Worm (Caenorhabditis elegans): Measurements from ENCODE around the gene C54D10.9.

C54D10.9 gene

ce11 chrV:12429039-12429438 is 17.9 kb upstream of the C54D10.9 start, which contains the start of gene C54D10.5:
Gene C54D10.5, plus strand, starts transcription at chrV:12429339.
- no peak for TF ChIP-seq ets-4 (tag; optimal IDR thresholded peaks at IDR 0.05)
- no peak for TF ChIP-seq ceh-2 (tag; optimal IDR thresholded peaks at IDR 0.05)
- no peak for TF ChIP-seq ceh-19 (GFP tag; optimal IDR thresholded peaks at IDR 0.05)
- no peak for TF ChIP-seq zip-5 (tag; optimal IDR thresholded peaks at IDR 0.05)
- no peak for TF ChIP-seq pha-4 (tag; optimal IDR thresholded peaks at IDR 0.05)
- TF ChIP-seq nhr-11 (tag; optimal IDR thresholded peaks at IDR 0.05), result no peak
- no peak for TF ChIP-seq pax-1 (tag; optimal IDR thresholded peaks at IDR 0.05)
- no peak for TF ChIP-seq hlh-30 (tag; optimal IDR thresholded peaks at IDR 0.05; ENCODE audit: insufficient read depth)
- TF ChIP-seq syd-9 (tag; optimal IDR thresholded peaks at IDR 0.05), result no peak
- TF ChIP-seq ceh-34 (tag; optimal IDR thresholded peaks at IDR 0.05), result no peak
- no peak for TF ChIP-seq ceh-14 (tag; optimal IDR thresholded peaks at IDR 0.05)
- TF ChIP-seq hlh-15 (tag; optimal IDR thresholded peaks at IDR 0.05), result no peak
- TF ChIP-seq rnt-1 (tag; optimal IDR thresholded peaks at IDR 0.05), result no peak

ce11 chrV:12432111-12432510 is 14.8 kb upstream of the C54D10.9 start, which contains the start of gene C54D10.13:
Gene C54D10.13, minus strand, starts transcription at chrV:12432289.
- TF ChIP-seq ztf-16 (tag; optimal IDR thresholded peaks at IDR 0.05), result no peak
- TF ChIP-seq madf-2 (tag; optimal IDR thresholded peaks at IDR 0.05), result no peak
- TF ChIP-seq hlh-13 (GFP tag; optimal IDR thresholded peaks at IDR 0.05), result no peak
- TF ChIP-seq elt-2 (tag; optimal IDR thresholded peaks at IDR 0.05), result no peak
- no peak for TF ChIP-seq sox-4 (tag; optimal IDR thresholded peaks at IDR 0.05)
- TF ChIP-seq unc-55 (GFP tag; optimal IDR thresholded peaks at IDR 0.05), result no peak
- TF ChIP-seq unc-3 (GFP tag; conservative IDR thresholded peaks at IDR 0.05), result no peak
- no peak for TF ChIP-seq unc-3 (tag; optimal IDR thresholded peaks at IDR 0.05)
- TF ChIP-seq odd-2 (tag; optimal IDR thresholded peaks at IDR 0.05), result no peak
- no peak for TF ChIP-seq unc-86 (tag; optimal IDR thresholded peaks at IDR 0.05)

- TF ChIP-seq npax-4 (tag; optimal IDR thresholded peaks at IDR 0.05) (no peak), sox-4 (tag; optimal IDR thresholded peaks at IDR 0.05) (no peak)
Observed at ce11 chrV:12433105-12433504, 13.8 kb upstream of the C54D10.9 start.

ce11 chrV:12433717-12434116 is 13.2 kb upstream of the C54D10.9 start, which contains the start of gene srh-25:
Gene srh-25, minus strand, starts transcription at chrV:12433817.
- TF ChIP-seq pat-9 (tag; optimal IDR thresholded peaks at IDR 0.05) (no peak), mec-3 (tag; optimal IDR thresholded peaks at IDR 0.05; ENCODE audit: borderline replicate concordance) (no peak), ceh-31 (tag; optimal IDR thresholded peaks at IDR 0.05) (no peak), Y22D7AL.16 (tag; optimal IDR thresholded peaks at IDR 0.05) (no peak), syd-9 (tag; optimal IDR thresholded peaks at IDR 0.05) (no peak), hlh-30 (tag; optimal IDR thresholded peaks at IDR 0.05; ENCODE audit: insufficient read depth) (no peak), ceh-9 (tag; optimal IDR thresholded peaks at IDR 0.05) (no peak), odd-2 (tag; optimal IDR thresholded peaks at IDR 0.05) (no peak), K09A11.1 (tag; optimal IDR thresholded peaks at IDR 0.05; ENCODE audit: insufficient read depth) (no peak), fax-1 (tag; optimal IDR thresholded peaks at IDR 0.05) (no peak), C08G9.2 (tag; optimal IDR thresholded peaks at IDR 0.05) (no peak), zip-5 (tag; optimal IDR thresholded peaks at IDR 0.05) (no peak), npax-4 (tag; optimal IDR thresholded peaks at IDR 0.05) (no peak), ceh-45 (GFP tag; IDR thresholded peaks at IDR 0.05) (no peak)

ce11 chrV:12441420-12441819 is 5.5 kb upstream of the C54D10.9 start, which contains the start of gene pals-37:
Gene pals-37, minus strand, starts transcription at chrV:12441520.
- TF ChIP-seq ztf-16 (tag; optimal IDR thresholded peaks at IDR 0.05) (no peak), sox-4 (tag; optimal IDR thresholded peaks at IDR 0.05) (no peak)

ce11 chrV:12443754-12444153 is 3.2 kb upstream of the C54D10.9 start, which contains the start of gene pals-39:
Gene pals-39, minus strand, starts transcription at chrV:12443854.
- TF ChIP-seq ceh-31 (tag; optimal IDR thresholded peaks at IDR 0.05) (no peak), unc-42 (tag; optimal IDR thresholded peaks at IDR 0.05) (no peak), pax-1 (tag; optimal IDR thresholded peaks at IDR 0.05) (no peak), sox-2 (GFP tag; IDR thresholded peaks at IDR 0.05) (no peak), fkh-6 (tag; optimal IDR thresholded peaks at IDR 0.05) (no peak), lin-11 (tag; optimal IDR thresholded peaks at IDR 0.05) (no peak), tbx-2 (tag; optimal IDR thresholded peaks at IDR 0.05) (no peak), hlh-8 (tag; optimal IDR thresholded peaks at IDR 0.05) (no peak), fax-1 (tag; optimal IDR thresholded peaks at IDR 0.05) (no peak), pha-2 (tag; optimal IDR thresholded peaks at IDR 0.05) (no peak), ceh-45 (GFP tag; IDR thresholded peaks at IDR 0.05) (no peak), pha-4 (tag; optimal IDR thresholded peaks at IDR 0.05) (no peak)

Measured in whole organism, late embryonic.